Fruit fly (Drosophila melanogaster) whole organism, embryonic: ENCODE measurements around the gene CG3815.

Experiments
- Adf1 ChIP-seq: fragments of 200-800 bp; sonication (Bioruptor generic); IDR thresholded peaks from 2 replicates; pipeline ENCODE4 v1.3.6; 2022; ENCODE audit warnings: missing biosample characterization, missing genetic modification characterization
- CG10147 ChIP-seq: fragments of 200-800 bp; sonication (Bioruptor generic); optimal IDR thresholded peaks from 2 replicates; lab custom pipeline; 2019; ENCODE audit warnings: missing biosample characterization, mild to moderate bottlenecking, missing genetic modification characterization, moderate library complexity
- CG11504 ChIP-seq: fragments of 200-800 bp; sonication (Bioruptor generic); optimal IDR thresholded peaks from 3 replicates; lab custom pipeline; 2019; ENCODE audit warnings: missing biosample characterization, mild to moderate bottlenecking, missing genetic modification characterization, moderate library complexity
- CG12769 ChIP-seq: fragments of 200-800 bp; sonication (Bioruptor generic); optimal IDR thresholded peaks from 2 replicates; lab custom pipeline; 2019; ENCODE audit warnings: missing biosample characterization, mild to moderate bottlenecking, missing genetic modification characterization, moderate library complexity
- CG14050 ChIP-seq: fragments of 200-800 bp; sonication (Bioruptor generic); IDR thresholded peaks from 3 replicates; pipeline ENCODE4 v1.3.6; 2022; ENCODE audit warnings: missing biosample characterization, missing genetic modification characterization
- CG15011 ChIP-seq: fragments of 200-800 bp; sonication (Bioruptor generic); optimal IDR thresholded peaks from 3 replicates; lab custom pipeline; 2018; ENCODE audit warnings: missing biosample characterization, mild to moderate bottlenecking, missing genetic modification characterization
- CG15514 ChIP-seq: fragments of 200-800 bp; sonication (Bioruptor generic); optimal IDR thresholded peaks from 3 replicates; lab custom pipeline; 2017; ENCODE audit warnings: missing biosample characterization, missing genetic modification characterization, mild to moderate bottlenecking, moderate library complexity, missing genetic modification reagents
- CG1792 ChIP-seq: fragments of 200-800 bp; sonication (Bioruptor generic); optimal IDR thresholded peaks from 2 replicates; lab custom pipeline; 2016; ENCODE audit warnings: missing biosample characterization, missing genetic modification characterization
- CG18476 ChIP-seq: fragments of 200-800 bp; sonication (Bioruptor generic); optimal IDR thresholded peaks from 2 replicates; lab custom pipeline; 2016; ENCODE audit warnings: missing biosample characterization, mild to moderate bottlenecking, missing genetic modification characterization
- CG2678 ChIP-seq: fragments of 200-800 bp; sonication (Bioruptor generic); optimal IDR thresholded peaks from 3 replicates; lab custom pipeline; 2019; ENCODE audit warnings: missing biosample characterization, mild to moderate bottlenecking, missing genetic modification characterization, moderate library complexity
- CG2712 ChIP-seq: fragments of 200-800 bp; optimal IDR thresholded peaks from 3 replicates; lab custom pipeline; 2019; ENCODE audit warnings: missing biosample characterization, mild to moderate bottlenecking, missing genetic modification characterization, moderate library complexity
- CG3407 ChIP-seq: fragments of 200-800 bp; sonication (Bioruptor generic); optimal IDR thresholded peaks from 2 replicates; lab custom pipeline; 2018; ENCODE audit warnings: missing biosample characterization, mild to moderate bottlenecking, missing genetic modification characterization
- CG34224 ChIP-seq: fragments of 200-800 bp; sonication (Bioruptor generic); IDR thresholded peaks from 3 replicates; pipeline ENCODE4 v1.3.6; 2022; ENCODE audit warnings: missing biosample characterization, missing genetic modification characterization; ENCODE audit not compliant: partially characterized antibody
- CG34376 ChIP-seq: fragments of 200-800 bp; sonication (Bioruptor generic); optimal IDR thresholded peaks from 2 replicates; lab custom pipeline; 2018; ENCODE audit warnings: missing biosample characterization, mild to moderate bottlenecking, missing genetic modification characterization
- CG42726 ChIP-seq: fragments of 200-800 bp; sonication (Bioruptor generic); IDR thresholded peaks from 2 replicates; pipeline ENCODE4 v1.3.6; 2022; ENCODE audit warnings: missing biosample characterization, missing genetic modification characterization; ENCODE audit not compliant: partially characterized antibody
- CG4282 ChIP-seq: fragments of 200-800 bp; sonication (Bioruptor generic); optimal IDR thresholded peaks from 2 replicates; lab custom pipeline; 2016; ENCODE audit warnings: missing biosample characterization, missing genetic modification characterization
- CG6272 ChIP-seq: fragments of 200-800 bp; sonication (Bioruptor generic); IDR thresholded peaks from 2 replicates; pipeline ENCODE4 v1.3.6; 2022; ENCODE audit warnings: missing biosample characterization, missing genetic modification characterization
- CG6813 ChIP-seq: fragments of 200-800 bp; sonication (Bioruptor generic); optimal IDR thresholded peaks from 2 replicates; lab custom pipeline; 2017; ENCODE audit warnings: missing biosample characterization, missing genetic modification characterization, mild to moderate bottlenecking, moderate library complexity, missing genetic modification reagents
- CG7987 ChIP-seq: fragments of 200-800 bp; sonication (Bioruptor generic); optimal IDR thresholded peaks from 2 replicates; lab custom pipeline; 2018; ENCODE audit warnings: missing biosample characterization, mild to moderate bottlenecking, missing genetic modification characterization, moderate library complexity
- CG9932 ChIP-seq: fragments of 200-800 bp; sonication (Bioruptor generic); IDR thresholded peaks from 2 replicates; pipeline ENCODE4 v1.3.6; 2022; ENCODE audit warnings: missing biosample characterization, missing genetic modification characterization
- E2f2 ChIP-seq: fragments of 200-800 bp; sonication (Bioruptor generic); IDR thresholded peaks from 2 replicates; pipeline ENCODE4 v1.3.6; 2022; ENCODE audit warnings: missing biosample characterization, missing genetic modification characterization
- HHEX ChIP-seq: fragments of 200-800 bp; sonication (Bioruptor generic); optimal IDR thresholded peaks from 3 replicates; lab custom pipeline; 2017; ENCODE audit warnings: missing biosample characterization, mild to moderate bottlenecking, missing genetic modification characterization, missing genetic modification reagents
- HLH4C ChIP-seq: fragments of 200-800 bp; sonication (Bioruptor generic); IDR thresholded peaks from 3 replicates; pipeline ENCODE4 v1.3.6; 2022; ENCODE audit warnings: missing biosample characterization, missing genetic modification characterization; ENCODE audit not compliant: partially characterized antibody
- Mad ChIP-seq: fragments of 200-800 bp; sonication (Bioruptor generic); optimal IDR thresholded peaks from 2 replicates; lab custom pipeline; 2016; ENCODE audit warnings: missing biosample characterization, missing genetic modification characterization
- Nf-YA ChIP-seq: fragments of 200-800 bp; sonication (Bioruptor generic); IDR thresholded peaks from 2 replicates; pipeline ENCODE4 v1.3.6; 2022; ENCODE audit warnings: missing biosample characterization, missing genetic modification characterization
- Sox100B ChIP-seq: fragments of 200-800 bp; sonication (Bioruptor generic); optimal IDR thresholded peaks from 3 replicates; lab custom pipeline; 2018; ENCODE audit warnings: missing biosample characterization, mild to moderate bottlenecking, missing genetic modification characterization
- Sry-δ ChIP-seq: fragments of 200-800 bp; sonication (Bioruptor generic); optimal IDR thresholded peaks from 2 replicates; lab custom pipeline; 2016; ENCODE audit warnings: missing biosample characterization, missing genetic modification characterization
- bcd ChIP-seq: fragments of 200-800 bp; sonication (Bioruptor generic); optimal IDR thresholded peaks from 2 replicates; lab custom pipeline; 2017; ENCODE audit warnings: missing biosample characterization, mild to moderate bottlenecking, missing genetic modification characterization
- cg ChIP-seq: fragments of 200-800 bp; sonication (Bioruptor generic); optimal IDR thresholded peaks from 3 replicates; lab custom pipeline; 2019; ENCODE audit warnings: missing biosample characterization, mild to moderate bottlenecking, missing genetic modification characterization, moderate library complexity
- chinmo ChIP-seq: fragments of 200-800 bp; sonication (Bioruptor generic); IDR thresholded peaks from 4 replicates; pipeline ENCODE4 v1.3.6; 2022; ENCODE audit warnings: missing biosample characterization, missing genetic modification characterization; ENCODE audit not compliant: partially characterized antibody
- fd64A ChIP-seq: fragments of 200-800 bp; sonication (Bioruptor generic); optimal IDR thresholded peaks from 3 replicates; lab custom pipeline; 2018; ENCODE audit warnings: missing biosample characterization, mild to moderate bottlenecking, missing genetic modification characterization
- gt ChIP-seq: fragments of 200-800 bp; sonication (Bioruptor generic); IDR thresholded peaks from 2 replicates; pipeline ENCODE4 v1.3.6; 2022; ENCODE audit warnings: missing biosample characterization, missing genetic modification characterization
- hb ChIP-seq: fragments of 200-800 bp; sonication (Bioruptor generic); IDR thresholded peaks from 3 replicates; pipeline ENCODE4 v1.3.6; 2022; ENCODE audit warnings: missing biosample characterization, missing genetic modification characterization; ENCODE audit not compliant: partially characterized antibody
- hbn ChIP-seq: fragments of 200-800 bp; sonication (Bioruptor generic); IDR thresholded peaks from 2 replicates; pipeline ENCODE4 v1.3.6; 2022; ENCODE audit warnings: missing biosample characterization, missing genetic modification characterization; ENCODE audit not compliant: partially characterized antibody
- kah ChIP-seq: fragments of 200-800 bp; sonication (Bioruptor generic); optimal IDR thresholded peaks from 2 replicates; lab custom pipeline; 2018; ENCODE audit warnings: missing biosample characterization, mild to moderate bottlenecking, missing genetic modification characterization
- kay ChIP-seq: fragments of 200-800 bp; sonication (Bioruptor generic); optimal IDR thresholded peaks from 2 replicates; lab custom pipeline; 2016; ENCODE audit warnings: missing biosample characterization, missing genetic modification characterization
- mam ChIP-seq: fragments of 200-800 bp; sonication (Bioruptor generic); optimal IDR thresholded peaks from 3 replicates; lab custom pipeline; 2016; ENCODE audit warnings: missing biosample characterization, missing genetic modification characterization
- onecut ChIP-seq: fragments of 200-800 bp; sonication (Bioruptor generic); IDR thresholded peaks from 2 replicates; pipeline ENCODE4 v1.3.6; 2022; ENCODE audit warnings: missing biosample characterization, missing genetic modification characterization
- pan ChIP-seq, 4 experiments: fragments of >200 bp in 3 of 4; fragments of 200-800 bp in 1 of 4; sonication (Bioruptor generic) in 1 of 4; optimal IDR thresholded peaks in 3 of 4; IDR thresholded peaks in 1 of 4; 2 replicates each; pipeline versions ENCODE4 v1.3.6 to Lab custom; 2017 to 2022; ENCODE audit warnings: missing biosample characterization in 2 of 4, missing genetic modification characterization in 2 of 4, mixed read lengths in 1 of 4
- pfk ChIP-seq: fragments of 200-800 bp; sonication (Bioruptor generic); optimal IDR thresholded peaks from 2 replicates; lab custom pipeline; 2018; ENCODE audit warnings: missing biosample characterization, mild to moderate bottlenecking, missing genetic modification characterization, moderate library complexity
- pros ChIP-seq: fragments of 200-800 bp; sonication (Bioruptor generic); optimal IDR thresholded peaks from 3 replicates; lab custom pipeline; 2019; ENCODE audit warnings: missing biosample characterization, mild to moderate bottlenecking, missing genetic modification characterization, moderate library complexity
- ranshi ChIP-seq: fragments of 200-800 bp; sonication (Bioruptor generic); IDR thresholded peaks from 2 replicates; pipeline ENCODE4 v1.3.6; 2022; ENCODE audit warnings: missing biosample characterization, missing genetic modification characterization
- row ChIP-seq: fragments of 200-800 bp; sonication (Bioruptor generic); IDR thresholded peaks from 3 replicates; pipeline ENCODE4 v1.3.6; 2022; ENCODE audit warnings: missing biosample characterization, missing genetic modification characterization
- salm ChIP-seq: fragments of 200-800 bp; sonication (Bioruptor generic); optimal IDR thresholded peaks from 2 replicates; lab custom pipeline; 2018; ENCODE audit warnings: missing biosample characterization, mild to moderate bottlenecking, missing genetic modification characterization
- scrt ChIP-seq: fragments of 200-800 bp; sonication (Bioruptor generic); optimal IDR thresholded peaks from 2 replicates; lab custom pipeline; 2018; ENCODE audit warnings: missing biosample characterization, mild to moderate bottlenecking, missing genetic modification characterization, moderate library complexity
- tna ChIP-seq: fragments of 200-800 bp; sonication (Bioruptor generic); IDR thresholded peaks from 2 replicates; pipeline ENCODE4 v1.3.6; 2022; ENCODE audit warnings: missing biosample characterization, missing genetic modification characterization; ENCODE audit not compliant: partially characterized antibody
- vnd ChIP-seq: fragments of 200-800 bp; sonication (Bioruptor generic); IDR thresholded peaks from 3 replicates; pipeline ENCODE4 v1.3.6; 2022; ENCODE audit warnings: missing biosample characterization, missing genetic modification characterization; ENCODE audit not compliant: partially characterized antibody

CG3815 gene

dm6 chrX:6343786-6344537, 48.8 kb downstream of the CG3815 start (continued):
- TF ChIP-seq hb (GFP tag; lab: Robert Waterston, UW) = no peak
- TF ChIP-seq vnd (GFP tag; lab: Robert Waterston, UW) = no peak
- no peak for TF ChIP-seq scrt (GFP tag; lab: Kevin White, UChicago)
- TF ChIP-seq CG34224 (GFP tag; lab: Robert Waterston, UW) = no peak
- no peak for TF ChIP-seq CG15514
- peak; percentile 17 for TF ChIP-seq CG18476 (GFP tag; lab: Kevin White, UChicago)
- peak; percentile 25; the same call in 1 of the 3 replicates for TF ChIP-seq HLH4C (GFP tag; lab: Robert Waterston, UW)
- no peak for TF ChIP-seq pan (optimal IDR thresholded peaks at IDR 0.05; lab: Kevin White, UChicago)
- TF ChIP-seq pan (GFP tag; optimal IDR thresholded peaks at IDR 0.05 in 1 of 2, IDR thresholded peaks at IDR 0.05 in 1 of 2) = peak in 1 of 2 experiments; percentile 80
- TF ChIP-seq CG3407 (GFP tag; lab: Kevin White, UChicago) = peak; percentile 51
- TF ChIP-seq tna (GFP tag; lab: Robert Waterston, UW) = no peak
- no peak for TF ChIP-seq mam (GFP tag; lab: Kevin White, UChicago)
- no peak for TF ChIP-seq kay (GFP tag; lab: Kevin White, UChicago)
- no peak for TF ChIP-seq CG6813 (GFP tag; lab: Kevin White, UChicago)
- TF ChIP-seq CG11504 (tag; lab: Kevin White, UChicago) = peak; percentile 32
- TF ChIP-seq row (GFP tag; lab: Robert Waterston, UW) = peak; percentile 56
- peak; percentile 8 for TF ChIP-seq CG2678 (tag; lab: Kevin White, UChicago)
- no peak for TF ChIP-seq chinmo (GFP tag; lab: Robert Waterston, UW)
- TF ChIP-seq salm (tag; lab: Kevin White, UChicago) = no peak
- no peak for TF ChIP-seq pros (GFP tag; lab: Kevin White, UChicago)
- no peak for TF ChIP-seq CG1792
- no peak for TF ChIP-seq Sry-δ (GFP tag; lab: Kevin White, UChicago)
- peak; percentile 48; the same call in 1 of the 3 replicates for TF ChIP-seq CG14050 (GFP tag; lab: Robert Waterston, UW)
- no peak for TF ChIP-seq Mad (GFP tag; lab: Kevin White, UChicago)
- no peak for TF ChIP-seq CG42726 (GFP tag; lab: Robert Waterston, UW)
- peak; percentile 3 for TF ChIP-seq HHEX (GFP tag; lab: Kevin White, UChicago)
- TF ChIP-seq gt = no peak
- no peak for TF ChIP-seq CG15011 (GFP tag; lab: Kevin White, UChicago)
- no peak; the same call in 1 of the 2 replicates for TF ChIP-seq Adf1 (GFP tag; lab: Robert Waterston, UW)
- TF ChIP-seq fd64A (GFP tag; lab: Kevin White, UChicago) = peak; percentile 55
- 0 out of 2 replicates have a peak, but pooled peaks have one; percentile 50 for TF ChIP-seq Nf-YA (GFP tag; lab: Robert Waterston, UW)
- TF ChIP-seq CG7987 = no peak
- TF ChIP-seq CG10147 (GFP tag; lab: Kevin White, UChicago) = no peak
- no peak for TF ChIP-seq CG34376 (GFP tag; lab: Kevin White, UChicago)
- TF ChIP-seq cg (GFP tag; lab: Kevin White, UChicago) = no peak
- no peak for TF ChIP-seq CG9932 (GFP tag; lab: Robert Waterston, UW)
- TF ChIP-seq CG2712 (tag; lab: Kevin White, UChicago) = peak; percentile 12
- TF ChIP-seq kah (GFP tag; lab: Kevin White, UChicago) = peak; percentile 3
- TF ChIP-seq CG6272 (GFP tag; lab: Robert Waterston, UW) = 0 out of 2 replicates have a peak, but pooled peaks have one; percentile 33
- peak; percentile 55; the same call in 1 of the 2 replicates for TF ChIP-seq ranshi
- TF ChIP-seq pfk = no peak
- peak; percentile 35 for TF ChIP-seq Sox100B (GFP tag; lab: Kevin White, UChicago)
- peak; percentile 37; the same call in 1 of the 2 replicates for TF ChIP-seq E2f2
- no peak for TF ChIP-seq bcd
- TF ChIP-seq CG12769 (tag; lab: Kevin White, UChicago) = no peak
- no peak for TF ChIP-seq hbn (GFP tag; lab: Robert Waterston, UW)
- TF ChIP-seq CG4282 (GFP tag; lab: Kevin White, UChicago) = no peak
- TF ChIP-seq onecut (GFP tag; lab: Robert Waterston, UW) = no peak
